Worm (Caenorhabditis elegans): ENCODE measurements around the gene nduv-2.

ce11 chrV:13606651-13607242, 18.6 kb downstream of the nduv-2 start, which contains the start of gene fmo-4:
- TF ChIP-seq sdz-12 (GFP tag; optimal IDR thresholded peaks at IDR 0.05) (no peak), ZK546.5 (tag; optimal IDR thresholded peaks at IDR 0.05) (no peak), nhr-28 (tag; optimal IDR thresholded peaks at IDR 0.05) (peak; percentile 12), fos-1 (tag; optimal IDR thresholded peaks at IDR 0.05) (no peak), nhr-77 (tag; optimal IDR thresholded peaks at IDR 0.05) (no peak), dmd-9 (GFP tag; IDR thresholded peaks at IDR 0.05) (no peak), fkh-10 (GFP tag; optimal IDR thresholded peaks at IDR 0.05) (no peak), lir-3 (tag; optimal IDR thresholded peaks at IDR 0.05) (no peak), lin-15B (tag; optimal IDR thresholded peaks at IDR 0.05) (no peak), ama-1 (optimal IDR thresholded peaks at IDR 0.05) (no peak), unc-130 (GFP tag; optimal IDR thresholded peaks at IDR 0.05) (no peak), pha-4 (GFP tag; IDR thresholded peaks at IDR 0.05) (no peak), pha-4 (tag; optimal IDR thresholded peaks at IDR 0.05) (no peak)

Measured in whole organism, L4 larva.